Worm (Caenorhabditis elegans): ENCODE data around the gene T24C4.5.

T24C4.5 gene

ce11 chrIII:886726-887125 is 7.2 kb upstream of the T24C4.5 start, which contains the start of gene zer-1:
zer-1 (minus strand) TSS chrIII:886793.
- TF ChIP-seq elt-2 (tag; optimal IDR thresholded peaks at IDR 0.05) (no peak), K09A11.1 (tag; optimal IDR thresholded peaks at IDR 0.05; ENCODE audit: insufficient read depth) (no peak), gmeb-2 (tag; optimal IDR thresholded peaks at IDR 0.05) (no peak), sox-4 (tag; optimal IDR thresholded peaks at IDR 0.05) (no peak), hlh-15 (tag; optimal IDR thresholded peaks at IDR 0.05) (no peak), ztf-16 (tag; optimal IDR thresholded peaks at IDR 0.05) (no peak), pag-3 (tag; optimal IDR thresholded peaks at IDR 0.05; ENCODE audit: borderline replicate concordance) (no peak)

- TF ChIP-seq ahr-1 (tag; optimal IDR thresholded peaks at IDR 0.05) (no peak), C08G9.2 (tag; optimal IDR thresholded peaks at IDR 0.05) (no peak)
Measured at ce11 chrIII:883595-883994, 4.1 kb upstream of the T24C4.5 start.

- no peak for TF ChIP-seq ceh-9 (tag; optimal IDR thresholded peaks at IDR 0.05)
- no peak for TF ChIP-seq K09A11.1 (tag; optimal IDR thresholded peaks at IDR 0.05; ENCODE audit: insufficient read depth)
- no peak for TF ChIP-seq ahr-1 (tag; optimal IDR thresholded peaks at IDR 0.05)
- TF ChIP-seq tbx-2 (tag; optimal IDR thresholded peaks at IDR 0.05), result no peak
- no peak for TF ChIP-seq eyg-1 (tag; optimal IDR thresholded peaks at IDR 0.05)
- no peak for TF ChIP-seq ceh-14 (tag; optimal IDR thresholded peaks at IDR 0.05)
- TF ChIP-seq pat-9 (tag; optimal IDR thresholded peaks at IDR 0.05), result no peak
- TF ChIP-seq ceh-34 (tag; optimal IDR thresholded peaks at IDR 0.05), result no peak
- TF ChIP-seq dmd-4 (tag; optimal IDR thresholded peaks at IDR 0.05; ENCODE audit: borderline replicate concordance), result no peak
- no peak for TF ChIP-seq ceh-22 (tag; optimal IDR thresholded peaks at IDR 0.05)
- TF ChIP-seq hlh-8 (tag; optimal IDR thresholded peaks at IDR 0.05), result no peak
- TF ChIP-seq zip-5 (tag; optimal IDR thresholded peaks at IDR 0.05), result no peak
- no peak for TF ChIP-seq ceh-18 (tag; optimal IDR thresholded peaks at IDR 0.05)
- no peak for TF ChIP-seq mec-3 (tag; optimal IDR thresholded peaks at IDR 0.05; ENCODE audit: borderline replicate concordance)
- TF ChIP-seq sox-4 (tag; optimal IDR thresholded peaks at IDR 0.05), result no peak
- TF ChIP-seq ceh-45 (GFP tag; IDR thresholded peaks at IDR 0.05), result no peak
Measured at ce11 chrIII:881460-881859, 1.9 kb upstream of the T24C4.5 start.

ce11 chrIII:880840-881239 is 1.3 kb upstream of the T24C4.5 start:
- TF ChIP-seq ceh-45 (GFP tag; IDR thresholded peaks at IDR 0.05) (no peak), pqm-1 (tag; optimal IDR thresholded peaks at IDR 0.05) (no peak), sdc-2 (tag; optimal IDR thresholded peaks at IDR 0.05) (no peak), F13H6.1 (tag; optimal IDR thresholded peaks at IDR 0.05) (no peak)

- TF ChIP-seq rnt-1 (tag; optimal IDR thresholded peaks at IDR 0.05) (no peak), C38D4.7 (GFP tag; optimal IDR thresholded peaks at IDR 0.05) (no peak), fkh-10 (GFP tag; optimal IDR thresholded peaks at IDR 0.05) (no peak), nfya-1 (tag; optimal IDR thresholded peaks at IDR 0.05) (no peak), ahr-1 (tag; optimal IDR thresholded peaks at IDR 0.05) (no peak), fax-1 (tag; optimal IDR thresholded peaks at IDR 0.05) (no peak), ceh-6 (GFP tag; optimal IDR thresholded peaks at IDR 0.05) (no peak)
Measured at ce11 chrIII:873432-873831, 6.1 kb downstream of the T24C4.5 start, which contains the start of gene clc-19. clc-19 (minus strand) TSS chrIII:873566.

- TF ChIP-seq ceh-2 (tag; optimal IDR thresholded peaks at IDR 0.05) (no peak), hlh-8 (tag; optimal IDR thresholded peaks at IDR 0.05) (no peak)
Measured at ce11 chrIII:872373-872772, 7.2 kb downstream of the T24C4.5 start, which contains the start of the genes T24C4.3 and clc-20. T24C4.3 (minus strand) TSS chrIII:872473. clc-20 (plus strand) TSS chrIII:872583.

Data from whole organism, late embryonic.